Worm (Caenorhabditis elegans) whole organism, L1 larva: ENCODE measurements around the gene inf-1.

Source experiments
- dpl-1 ChIP-seq, 3 experiments: fragments of 150-350 bp in 2 of 3; sonication (generic microtip) in 1 of 3; optimal IDR thresholded peaks; 2 replicates each; lab custom pipeline; 2014 to 2017; ENCODE audit warnings: missing biosample characterization in 3 of 3, missing genetic modification characterization in 3 of 3, missing genetic modification reagents in 3 of 3

inf-1 gene

DNA sequence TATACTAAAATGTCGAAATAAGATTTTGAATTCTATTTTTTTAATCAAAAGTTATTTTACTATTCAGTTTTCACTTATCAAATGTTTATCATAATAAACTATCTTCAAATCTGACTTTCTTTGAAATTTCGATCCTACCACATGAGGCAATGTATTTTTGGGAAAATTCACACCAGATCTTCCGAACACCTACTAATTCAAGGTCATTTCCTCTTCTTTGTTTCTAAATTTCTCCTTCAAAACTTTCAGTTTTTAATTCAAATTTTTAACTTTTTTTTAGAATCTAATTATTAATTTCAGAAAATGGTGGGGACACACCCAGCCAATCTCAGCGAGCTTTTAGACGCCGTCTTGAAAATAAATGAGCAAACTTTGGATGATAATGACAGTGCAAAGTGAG lies 49.6 kb downstream of the inf-1 start, which contains the start of gene ceh-20:
Gene ceh-20 (plus strand): TSS at position 301 of the 400 bp plus-strand sequence.
- TF ChIP-seq dpl-1 (GFP tag; optimal IDR thresholded peaks at IDR 0.05; lab: Kevin White, UChicago), result no peak
